Worm (Caenorhabditis elegans): ENCODE data around the gene K11H12.1.
A peak's percentile ranks its signal among the peaks of the same experiment; 100 is the strongest.

Gene K11H12.1

DNA sequence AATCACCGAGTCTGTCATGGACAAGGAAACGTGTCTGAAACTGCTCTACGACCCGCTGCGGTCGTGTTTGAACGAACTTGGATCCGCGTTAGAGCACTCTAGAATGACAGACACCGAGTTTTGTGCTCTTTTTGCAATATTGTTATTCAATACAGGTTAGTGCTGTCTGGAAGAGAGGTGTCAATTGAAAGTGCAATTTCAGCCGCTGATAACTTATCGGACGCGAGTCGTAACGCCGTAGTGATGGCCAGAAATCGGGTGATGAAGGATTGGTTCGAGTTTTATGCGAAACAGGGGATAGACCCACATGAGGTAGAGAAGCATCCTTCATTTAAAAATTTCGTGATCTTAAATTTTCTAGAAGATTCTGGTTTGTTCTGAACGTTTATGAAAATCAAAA, 21.4 kb downstream of the K11H12.1 start:
- TF ChIP-seq irx-1 (tag; optimal IDR thresholded peaks at IDR 0.05) = no peak
- TF ChIP-seq nhr-85 (tag) = peak; percentile 29
- TF ChIP-seq mab-9 (GFP tag; IDR thresholded peaks at IDR 0.05) = no peak

DNA sequence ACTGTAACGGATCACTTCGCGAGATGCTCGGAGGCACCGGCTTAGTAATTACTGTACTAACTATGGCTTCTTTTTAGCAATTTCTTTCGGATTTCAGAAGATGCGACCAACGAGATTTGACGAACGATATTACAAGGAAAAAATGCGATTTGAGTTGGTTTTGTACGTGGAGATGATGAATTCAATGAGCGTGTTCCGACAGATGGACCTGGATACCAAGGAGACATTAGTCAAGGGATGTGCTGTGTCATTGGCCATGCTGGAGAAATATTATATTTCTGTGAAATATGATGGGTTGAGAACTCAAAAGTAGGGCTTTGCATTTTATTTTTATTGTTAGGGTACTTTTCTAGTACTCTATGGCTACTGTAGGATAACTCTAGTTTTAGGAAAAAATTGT, 22.6 kb downstream of the K11H12.1 start:
- TF ChIP-seq aly-2 (tag; optimal IDR thresholded peaks at IDR 0.05) (no peak), nhr-47 (tag; optimal IDR thresholded peaks at IDR 0.05) (no peak), nhr-90 (tag; optimal IDR thresholded peaks at IDR 0.05; ENCODE audit: poor library complexity) (no peak), blmp-1 (tag; optimal IDR thresholded peaks at IDR 0.05) (no peak), ces-1 (GFP tag; optimal IDR thresholded peaks at IDR 0.05) (no peak), tlp-1 (tag; optimal IDR thresholded peaks at IDR 0.05) (no peak), nhr-11 (tag; optimal IDR thresholded peaks at IDR 0.05) (no peak), irx-1 (tag; optimal IDR thresholded peaks at IDR 0.05) (no peak), Y116A8C.19 (tag; optimal IDR thresholded peaks at IDR 0.05; ENCODE audit: borderline replicate concordance) (no peak), lin-14 (GFP tag; optimal IDR thresholded peaks at IDR 0.05) (no peak), nhr-28 (tag; optimal IDR thresholded peaks at IDR 0.05) (no peak), ceh-8 (GFP tag; optimal IDR thresholded peaks at IDR 0.05) (no peak), tbx-2 (tag; optimal IDR thresholded peaks at IDR 0.05) (no peak), lsy-2 (tag; optimal IDR thresholded peaks at IDR 0.05) (no peak)

DNA sequence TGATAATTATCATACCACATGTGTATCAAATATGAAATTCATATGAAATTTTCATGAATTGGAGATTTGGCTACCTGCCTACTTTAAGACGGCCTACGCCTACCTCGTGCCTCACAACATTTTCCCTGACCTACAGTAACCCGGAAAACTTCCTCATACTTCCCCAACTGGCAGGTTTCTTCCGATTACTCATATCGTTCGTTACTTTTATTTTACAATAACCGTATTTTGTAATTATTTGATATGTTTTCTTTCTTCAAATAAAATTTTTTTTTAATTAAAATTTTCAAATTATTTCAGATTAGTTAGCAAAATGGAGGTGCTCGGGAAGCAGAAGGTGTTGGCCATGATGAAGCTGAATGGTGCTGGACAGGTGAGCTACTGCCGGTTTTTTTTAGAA, 26.0 kb downstream of the K11H12.1 start, which contains the start of gene nhr-76:
Gene nhr-76 (plus strand): TSS at position 301 of the 400 bp plus-strand sequence.
- TF ChIP-seq ztf-11 (tag; optimal IDR thresholded peaks at IDR 0.05) (no peak), ceh-8 (GFP tag; optimal IDR thresholded peaks at IDR 0.05) (no peak), grh-1 (GFP tag; IDR thresholded peaks at IDR 0.05) (no peak), efl-3 (GFP tag; optimal IDR thresholded peaks at IDR 0.05) (no peak), Y116A8C.19 (tag; optimal IDR thresholded peaks at IDR 0.05; ENCODE audit: borderline replicate concordance) (no peak), nhr-90 (tag; optimal IDR thresholded peaks at IDR 0.05; ENCODE audit: poor library complexity) (no peak), pag-3 (tag; optimal IDR thresholded peaks at IDR 0.05; ENCODE audit: borderline replicate concordance, insufficient read depth) (no peak), F16B12.6 (tag; optimal IDR thresholded peaks at IDR 0.05) (no peak), alr-1 (tag; optimal IDR thresholded peaks at IDR 0.05; ENCODE audit: borderline replicate concordance) (no peak), dpl-1 (GFP tag; optimal IDR thresholded peaks at IDR 0.05) (no peak), hlh-17 (GFP tag; optimal IDR thresholded peaks at IDR 0.05; ENCODE audit: borderline replicate concordance) (no peak), efl-1 (optimal IDR thresholded peaks at IDR 0.05) (no peak), efl-1 (GFP tag; optimal IDR thresholded peaks at IDR 0.05 in 1 of 2) (no peak), lin-13 (GFP tag; optimal IDR thresholded peaks at IDR 0.05) (no peak), unc-30 (tag; optimal IDR thresholded peaks at IDR 0.05) (no peak), egl-27 (tag; optimal IDR thresholded peaks at IDR 0.05) (no peak), aha-1 (tag; optimal IDR thresholded peaks at IDR 0.05) (no peak), lin-39 (tag; optimal IDR thresholded peaks at IDR 0.05) (no peak), skn-1 (tag; optimal IDR thresholded peaks at IDR 0.05) (no peak), unc-130 (tag; optimal IDR thresholded peaks at IDR 0.05) (no peak)

DNA sequence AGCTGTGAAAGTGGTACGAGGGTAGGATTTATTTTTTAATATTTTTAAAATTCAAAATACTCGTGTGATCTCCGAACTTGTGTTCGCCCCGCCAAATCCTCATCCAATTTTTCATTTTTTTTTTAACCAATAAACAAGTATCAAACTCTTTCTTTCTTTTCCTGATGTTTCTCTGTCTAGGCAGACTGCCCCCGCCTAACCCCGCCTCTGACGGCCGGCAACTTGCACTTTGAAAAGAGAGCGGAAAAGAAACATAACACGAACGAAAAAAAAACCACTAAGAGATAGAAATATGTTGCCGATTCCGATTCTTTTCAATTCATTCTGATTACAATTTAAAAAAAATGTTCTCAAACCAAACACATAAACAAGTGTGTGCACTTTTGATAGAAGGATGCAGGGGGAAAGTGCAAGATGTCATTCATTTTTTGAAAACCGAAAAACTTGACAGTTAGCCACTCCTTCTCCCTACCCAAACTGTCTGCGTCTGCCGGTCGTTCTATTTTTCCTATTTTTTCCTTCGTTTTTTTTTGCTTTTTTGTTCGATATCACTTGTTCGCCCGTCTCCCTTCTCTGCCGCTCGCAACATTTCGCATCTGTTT, 27.2 kb downstream of the K11H12.1 start:
- TF ChIP-seq pqm-1 (tag; optimal IDR thresholded peaks at IDR 0.05) (no peak), lin-14 (GFP tag; optimal IDR thresholded peaks at IDR 0.05) (peak; percentile 3)

DNA sequence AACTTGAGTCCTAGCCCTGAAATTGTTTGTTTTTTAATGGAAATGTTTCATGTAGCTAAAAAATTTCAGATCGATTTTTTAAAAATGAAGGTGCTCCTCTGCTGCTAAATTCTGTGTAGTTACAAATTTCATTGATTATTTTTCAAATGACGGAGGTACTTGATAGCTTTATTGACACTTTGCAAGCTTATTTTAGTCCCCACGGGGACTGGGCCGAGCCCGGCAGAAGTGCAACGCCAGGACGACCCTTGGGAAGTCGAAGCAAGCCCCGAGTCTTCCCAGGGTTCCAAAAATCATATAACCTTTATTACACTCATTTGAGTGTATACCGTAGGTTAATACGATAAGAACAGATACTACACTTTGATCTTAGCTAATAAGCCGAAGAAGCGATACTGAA, 29.3 kb downstream of the K11H12.1 start:
- TF ChIP-seq fkh-4 (tag; optimal IDR thresholded peaks at IDR 0.05; ENCODE audit: borderline replicate concordance) (no peak), nhr-237 (tag; optimal IDR thresholded peaks at IDR 0.05) (no peak), xbp-1 (tag; optimal IDR thresholded peaks at IDR 0.05) (no peak), nhr-71 (tag; optimal IDR thresholded peaks at IDR 0.05) (no peak), ceh-82 (tag; optimal IDR thresholded peaks at IDR 0.05) (no peak), blmp-1 (tag; optimal IDR thresholded peaks at IDR 0.05) (no peak), pag-3 (tag; optimal IDR thresholded peaks at IDR 0.05; ENCODE audit: borderline replicate concordance, insufficient read depth) (no peak), unc-30 (tag; optimal IDR thresholded peaks at IDR 0.05) (no peak), elt-2 (tag; optimal IDR thresholded peaks at IDR 0.05) (no peak), nhr-20 (tag; optimal IDR thresholded peaks at IDR 0.05) (no peak), nhr-12 (tag; optimal IDR thresholded peaks at IDR 0.05) (no peak), pax-3 (tag; optimal IDR thresholded peaks at IDR 0.05) (no peak), unc-86 (tag; optimal IDR thresholded peaks at IDR 0.05) (no peak), ztf-4 (tag; optimal IDR thresholded peaks at IDR 0.05) (no peak)
